Worm (Caenorhabditis elegans): ENCODE data around the gene dnj-1.

The dnj-1 gene

ce11 chrIV:11351563-11351962, 52.7 kb downstream of the dnj-1 start:
- no peak for TF ChIP-seq fkh-8 (tag; optimal IDR thresholded peaks at IDR 0.05)
- TF ChIP-seq zag-1 (tag; optimal IDR thresholded peaks at IDR 0.05) = no peak
- TF ChIP-seq nhr-71 (tag; optimal IDR thresholded peaks at IDR 0.05) = peak; percentile 10
- no peak for TF ChIP-seq aha-1 (tag; optimal IDR thresholded peaks at IDR 0.05)
- TF ChIP-seq ztf-4 (tag; optimal IDR thresholded peaks at IDR 0.05) = no peak
- no peak for TF ChIP-seq mab-9 (GFP tag; IDR thresholded peaks at IDR 0.05)
- no peak for TF ChIP-seq dsc-1 (tag; optimal IDR thresholded peaks at IDR 0.05)
- TF ChIP-seq egl-27 (tag; optimal IDR thresholded peaks at IDR 0.05) = no peak
- TF ChIP-seq efl-1 (optimal IDR thresholded peaks at IDR 0.05) = no peak
- TF ChIP-seq efl-1 (GFP tag; optimal IDR thresholded peaks at IDR 0.05 in 1 of 2) = peak in 1 of 2 experiments; percentile 61
- TF ChIP-seq mep-1 (tag; optimal IDR thresholded peaks at IDR 0.05) = no peak
- TF ChIP-seq aly-2 (tag; optimal IDR thresholded peaks at IDR 0.05) = no peak
- peak; percentile 3 for TF ChIP-seq nhr-47 (tag; optimal IDR thresholded peaks at IDR 0.05)
- no peak for TF ChIP-seq snu-23 (GFP tag; optimal IDR thresholded peaks at IDR 0.05)
- TF ChIP-seq nhr-77 (tag; optimal IDR thresholded peaks at IDR 0.05) = no peak
- TF ChIP-seq lin-14 (GFP tag; optimal IDR thresholded peaks at IDR 0.05) = peak; percentile 54
- TF ChIP-seq C16A3.4 (tag; optimal IDR thresholded peaks at IDR 0.05) = no peak
- no peak for TF ChIP-seq nhr-28 (tag; optimal IDR thresholded peaks at IDR 0.05)
- TF ChIP-seq fkh-4 (tag; optimal IDR thresholded peaks at IDR 0.05; ENCODE audit: borderline replicate concordance) = no peak
- TF ChIP-seq ceh-90 (tag; optimal IDR thresholded peaks at IDR 0.05) = no peak
- no peak for TF ChIP-seq ceh-82 (tag; optimal IDR thresholded peaks at IDR 0.05)
- TF ChIP-seq pag-3 (tag; optimal IDR thresholded peaks at IDR 0.05; ENCODE audit: borderline replicate concordance, insufficient read depth) = no peak
- no peak for TF ChIP-seq sup-37 (GFP tag; optimal IDR thresholded peaks at IDR 0.05)
- no peak for TF ChIP-seq jun-1 (tag; optimal IDR thresholded peaks at IDR 0.05)
- no peak for TF ChIP-seq lin-15B (tag; optimal IDR thresholded peaks at IDR 0.05)
- TF ChIP-seq nhr-76 (tag; optimal IDR thresholded peaks at IDR 0.05) = no peak

ce11 chrIV:11352768-11353167, 53.9 kb downstream of the dnj-1 start:
- TF ChIP-seq zip-4 (GFP tag; optimal IDR thresholded peaks at IDR 0.05) (no peak), nhr-71 (tag; optimal IDR thresholded peaks at IDR 0.05) (peak; percentile 22), xbp-1 (tag; optimal IDR thresholded peaks at IDR 0.05) (no peak), dpl-1 (GFP tag; optimal IDR thresholded peaks at IDR 0.05) (no peak), rnt-1 (tag; optimal IDR thresholded peaks at IDR 0.05) (peak; percentile 37)

- TF ChIP-seq snu-23 (GFP tag; optimal IDR thresholded peaks at IDR 0.05) (peak; percentile 22), unc-130 (tag; optimal IDR thresholded peaks at IDR 0.05) (peak; percentile 31), swsn-7 (tag; optimal IDR thresholded peaks at IDR 0.05) (peak; percentile 15), tlp-1 (tag; optimal IDR thresholded peaks at IDR 0.05) (no peak), rnt-1 (tag; optimal IDR thresholded peaks at IDR 0.05) (peak; percentile 61), nhr-47 (tag; optimal IDR thresholded peaks at IDR 0.05) (peak; percentile 39), vab-15 (tag; optimal IDR thresholded peaks at IDR 0.05) (no peak), dsc-1 (tag; optimal IDR thresholded peaks at IDR 0.05) (peak; percentile 42), egl-13 (tag; optimal IDR thresholded peaks at IDR 0.05) (peak; percentile 15), pag-3 (tag; optimal IDR thresholded peaks at IDR 0.05; ENCODE audit: borderline replicate concordance, insufficient read depth) (peak; percentile 4), fos-1 (tag; optimal IDR thresholded peaks at IDR 0.05) (no peak), dpl-1 (GFP tag; optimal IDR thresholded peaks at IDR 0.05) (peak in 1 of 3 experiments; percentile 6), mdl-1 (tag; optimal IDR thresholded peaks at IDR 0.05) (peak in 1 of 2 experiments; percentile 25), mef-2 (tag; optimal IDR thresholded peaks at IDR 0.05) (peak; percentile 7), lin-14 (GFP tag; optimal IDR thresholded peaks at IDR 0.05) (peak; percentile 81), lsy-2 (tag; optimal IDR thresholded peaks at IDR 0.05) (peak; percentile 32 to 56), nhr-71 (tag; optimal IDR thresholded peaks at IDR 0.05) (peak; percentile 73), skn-1 (tag; optimal IDR thresholded peaks at IDR 0.05) (peak; percentile 47), ceh-88 (GFP tag; IDR thresholded peaks at IDR 0.05) (no peak)
These were observed 55.2 kb downstream of the dnj-1 start, which contains the start of gene T01G1.2 for ce11 chrIV:11353946-11354458. Gene T01G1.2 (plus strand): TSS chrIV:11354408.
